Fruit fly (Drosophila melanogaster): ENCODE measurements around the gene CG32104.

DNA sequence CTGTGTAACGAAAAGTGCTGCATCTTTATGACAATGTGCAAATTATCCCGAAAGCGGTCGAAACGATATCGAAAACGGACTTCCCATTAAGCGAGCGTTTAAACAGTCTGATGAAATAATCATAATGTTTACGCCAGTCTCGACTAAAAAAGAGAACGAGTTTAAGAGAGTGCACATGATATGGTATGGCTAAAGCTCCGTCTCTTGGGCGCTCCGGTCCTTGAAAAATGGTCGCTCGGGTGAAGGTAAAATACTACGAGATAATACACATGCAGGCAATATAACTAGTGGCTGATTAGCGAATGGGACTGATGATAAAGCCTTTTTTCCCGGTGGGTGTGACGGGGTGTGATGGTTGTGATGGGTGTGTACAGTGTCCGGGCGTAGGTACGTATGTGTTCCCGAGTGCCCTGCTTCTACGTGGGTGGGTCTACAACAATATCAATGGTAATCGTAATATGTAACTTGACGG is 12.1 kb upstream of the CG32104 start:
- no peak for TF ChIP-seq CG7045 (GFP tag; optimal IDR thresholded peaks at IDR 0.05)
- TF ChIP-seq CG14711 (tag; optimal IDR thresholded peaks at IDR 0.05) = no peak

Data from whole organism, adult.